Worm (Caenorhabditis elegans) whole organism, L4 larva: Measurements from ENCODE around the gene sru-7.
A peak's percentile ranks its signal among the peaks of the same experiment; 100 is the strongest.

Experiments used
- D1046.2 ChIP-seq: fragments of 200-800 bp; sonication (Bioruptor generic); IDR thresholded peaks from 2 replicates; pipeline ENCODE4 v1.3.6; 2022; ENCODE audit warnings: missing genetic modification characterization, missing compliant biosample characterization
- F49E8.2 ChIP-seq: sonication (generic microtip); optimal IDR thresholded peaks from 2 replicates; lab custom pipeline; 2016; ENCODE audit warnings: missing compliant biosample characterization, mild to moderate bottlenecking, missing genetic modification characterization, borderline replicate concordance
- T20F7.1 ChIP-seq: fragments of 200-800 bp; sonication (Bioruptor generic); optimal IDR thresholded peaks from 2 replicates; lab custom pipeline; 2018; ENCODE audit warnings: mild to moderate bottlenecking, missing genetic modification characterization, missing compliant biosample characterization
- Y105C5A.15 ChIP-seq: fragments of 200-800 bp; sonication (Bioruptor generic); IDR thresholded peaks from 2 replicates; pipeline ENCODE4 v1.3.6; 2022; ENCODE audit warnings: missing genetic modification characterization, missing compliant biosample characterization
- Y48G9A.11 ChIP-seq: fragments of 200-800 bp; sonication (Bioruptor generic); IDR thresholded peaks from 2 replicates; pipeline ENCODE4 v1.3.6; 2022; ENCODE audit warnings: missing genetic modification reagents, missing genetic modification characterization, missing compliant biosample characterization
- Y75B8A.6 ChIP-seq: fragments of 200-800 bp; sonication (Bioruptor generic); IDR thresholded peaks from 2 replicates; pipeline ENCODE4 v1.3.6; 2022; ENCODE audit warnings: missing genetic modification reagents, missing genetic modification characterization, missing compliant biosample characterization
- aha-1 ChIP-seq: fragments of 150-350 bp; peaks from one replicate; lab custom pipeline; 2014; ENCODE audit warnings: missing biosample characterization, missing genetic modification characterization
- ama-1 ChIP-seq: fragments of 150-350 bp; optimal IDR thresholded peaks from 2 replicates; lab custom pipeline; 2014; ENCODE audit warnings: inconsistent platforms, mixed read lengths
- attf-4 ChIP-seq: sonication (generic microtip); optimal IDR thresholded peaks from 3 replicates; lab custom pipeline; 2017; ENCODE audit warnings: missing biosample characterization, missing genetic modification characterization
- ceh-20 ChIP-seq: fragments of 200-800 bp; sonication (Bioruptor generic); IDR thresholded peaks from 2 replicates; pipeline ENCODE4 v1.3.6; 2022; ENCODE audit warnings: missing genetic modification reagents, missing genetic modification characterization, missing compliant biosample characterization
- ceh-28 ChIP-seq: fragments of 150-350 bp; optimal IDR thresholded peaks from 2 replicates; lab custom pipeline; 2014; ENCODE audit warnings: missing biosample characterization, missing genetic modification reagents, missing genetic modification characterization
- ceh-32 ChIP-seq: sonication (generic microtip); optimal IDR thresholded peaks from 2 replicates; lab custom pipeline; 2016; ENCODE audit warnings: mild to moderate bottlenecking, missing genetic modification characterization, missing compliant biosample characterization; ENCODE audit not compliant: poor library complexity
- ceh-82 ChIP-seq: sonication (generic microtip); optimal IDR thresholded peaks from 2 replicates; lab custom pipeline; 2017; ENCODE audit warnings: missing biosample characterization, missing genetic modification characterization
- ces-1 ChIP-seq: fragments of 150-350 bp; sonication (generic microtip); optimal IDR thresholded peaks from 4 replicates; lab custom pipeline; 2014; ENCODE audit warnings: missing biosample characterization, missing genetic modification reagents, missing genetic modification characterization
- cey-2 ChIP-seq: sonication (generic microtip); optimal IDR thresholded peaks from 3 replicates; lab custom pipeline; 2017; ENCODE audit warnings: missing genetic modification characterization, mild to moderate bottlenecking, missing compliant biosample characterization, antibody characterized with exemption, borderline replicate concordance; ENCODE audit not compliant: insufficient read depth
- daf-12 ChIP-seq: fragments of 150-350 bp; optimal IDR thresholded peaks from 2 replicates; lab custom pipeline; 2014; ENCODE audit warnings: missing biosample characterization, missing genetic modification reagents, missing genetic modification characterization
- dmd-6 ChIP-seq: fragments of 200-800 bp; sonication (Bioruptor generic); IDR thresholded peaks from 2 replicates; pipeline ENCODE4 v1.3.6; 2022; ENCODE audit warnings: missing genetic modification reagents, missing genetic modification characterization, missing compliant biosample characterization
- dmd-8 ChIP-seq: fragments of 200-800 bp; sonication (Bioruptor generic); IDR thresholded peaks from 2 replicates; pipeline ENCODE4 v1.3.6; 2022; ENCODE audit warnings: missing genetic modification characterization, missing compliant biosample characterization
- duxl-1 ChIP-seq: sonication (generic microtip); optimal IDR thresholded peaks from 2 replicates; lab custom pipeline; 2016; ENCODE audit warnings: mild to moderate bottlenecking, missing genetic modification characterization, moderate library complexity, missing compliant biosample characterization; ENCODE audit not compliant: poor library complexity
- dve-1 ChIP-seq: sonication (generic microtip); optimal IDR thresholded peaks from 2 replicates; lab custom pipeline; 2017; ENCODE audit warnings: antibody characterized with exemption, mild to moderate bottlenecking, missing genetic modification characterization, missing compliant biosample characterization; ENCODE audit not compliant: insufficient read depth
- egl-43 ChIP-seq: fragments of 200-800 bp; sonication (Bioruptor generic); IDR thresholded peaks from 2 replicates; pipeline ENCODE4 v1.3.6; 2022; ENCODE audit warnings: missing genetic modification reagents, missing genetic modification characterization, missing compliant biosample characterization
- fos-1 ChIP-seq: fragments of 150-350 bp; optimal IDR thresholded peaks from 2 replicates; lab custom pipeline; 2014; ENCODE audit warnings: missing biosample characterization, missing genetic modification characterization
- gei-8 ChIP-seq: fragments of 200-800 bp; sonication (Bioruptor generic); optimal IDR thresholded peaks from 2 replicates; lab custom pipeline; 2018; ENCODE audit warnings: mild to moderate bottlenecking, missing genetic modification characterization, missing compliant biosample characterization
- hlh-11 ChIP-seq: fragments of 200-800 bp; sonication (Bioruptor generic); optimal IDR thresholded peaks from 2 replicates; lab custom pipeline; 2018; ENCODE audit warnings: mild to moderate bottlenecking, missing genetic modification characterization, missing compliant biosample characterization
- hlh-30 ChIP-seq: sonication (generic microtip); optimal IDR thresholded peaks from 2 replicates; lab custom pipeline; 2017; ENCODE audit warnings: antibody characterized with exemption, mild to moderate bottlenecking, missing genetic modification characterization, missing compliant biosample characterization; ENCODE audit not compliant: insufficient read depth
- hmg-1.1 ChIP-seq: fragments of 200-800 bp; sonication (Bioruptor generic); IDR thresholded peaks from 2 replicates; pipeline ENCODE4 v1.3.6; 2022; ENCODE audit warnings: missing genetic modification reagents, missing genetic modification characterization, missing compliant biosample characterization
- jun-1 ChIP-seq: fragments of 150-350 bp; optimal IDR thresholded peaks from 2 replicates; lab custom pipeline; 2014; ENCODE audit warnings: missing biosample characterization, missing genetic modification reagents, missing genetic modification characterization
- lim-7 ChIP-seq: fragments of 200-800 bp; sonication (Bioruptor generic); IDR thresholded peaks from 2 replicates; pipeline ENCODE4 v1.3.6; 2022; ENCODE audit warnings: missing genetic modification characterization, missing compliant biosample characterization
- lin-1 ChIP-seq: fragments of 200-800 bp; sonication (Bioruptor generic); IDR thresholded peaks from 2 replicates; pipeline ENCODE4 v1.3.6; 2022; ENCODE audit warnings: missing genetic modification reagents, missing genetic modification characterization, missing compliant biosample characterization
- lin-13 ChIP-seq: fragments of 150-350 bp; optimal IDR thresholded peaks from 2 replicates; lab custom pipeline; 2014; ENCODE audit warnings: missing biosample characterization, missing genetic modification reagents, missing genetic modification characterization
- lin-15B ChIP-seq: fragments of 150-350 bp; sonication (generic microtip); optimal IDR thresholded peaks from 3 replicates; lab custom pipeline; 2014; ENCODE audit warnings: missing biosample characterization, missing genetic modification characterization
- lin-29 ChIP-seq: fragments of 200-800 bp; sonication (Bioruptor generic); IDR thresholded peaks from 2 replicates; pipeline ENCODE4 v1.3.6; 2022; ENCODE audit warnings: missing genetic modification reagents, missing genetic modification characterization, missing compliant biosample characterization
- lir-3 ChIP-seq: sonication (generic microtip); optimal IDR thresholded peaks from 2 replicates; lab custom pipeline; 2016; ENCODE audit warnings: mild to moderate bottlenecking, missing genetic modification characterization, missing compliant biosample characterization
- mdl-1 ChIP-seq, 2 experiments: fragments of 150-350 bp in 1 of 2; sonication (generic microtip) in 1 of 2; optimal IDR thresholded peaks; 2 replicates each; lab custom pipeline; 2014 to 2017; ENCODE audit warnings: missing biosample characterization in 2 of 2, missing genetic modification characterization in 2 of 2
- mdt-29 ChIP-seq: fragments of 200-800 bp; sonication (Bioruptor generic); IDR thresholded peaks from 2 replicates; pipeline ENCODE4 v1.3.6; 2022; ENCODE audit warnings: missing genetic modification reagents, missing genetic modification characterization, missing compliant biosample characterization
- mep-1 ChIP-seq: fragments of 150-350 bp; sonication (generic microtip); optimal IDR thresholded peaks from 3 replicates; lab custom pipeline; 2014; ENCODE audit warnings: missing biosample characterization, missing genetic modification characterization
- mes-2 ChIP-seq: sonication (generic microtip); optimal IDR thresholded peaks from 2 replicates; lab custom pipeline; 2016; ENCODE audit warnings: missing genotype, mild to moderate bottlenecking, missing genetic modification characterization, missing compliant biosample characterization; ENCODE audit not compliant: poor library complexity, severe bottlenecking
- mxl-3 ChIP-seq: fragments of 200-800 bp; sonication (Bioruptor generic); optimal IDR thresholded peaks from 2 replicates; lab custom pipeline; 2018; ENCODE audit warnings: mild to moderate bottlenecking, missing genetic modification characterization, missing compliant biosample characterization
- nhr-102 ChIP-seq: sonication (generic microtip); optimal IDR thresholded peaks from 2 replicates; lab custom pipeline; 2016; ENCODE audit warnings: mild to moderate bottlenecking, missing genetic modification characterization, moderate library complexity, missing compliant biosample characterization
- nhr-237 ChIP-seq: sonication (generic microtip); optimal IDR thresholded peaks from 2 replicates; lab custom pipeline; 2017; ENCODE audit warnings: missing biosample characterization, missing genetic modification characterization
- nhr-28 ChIP-seq: fragments of 150-350 bp; optimal IDR thresholded peaks from 2 replicates; lab custom pipeline; 2014; ENCODE audit warnings: missing biosample characterization, missing genetic modification characterization
- nhr-48 ChIP-seq: sonication (generic microtip); optimal IDR thresholded peaks from 2 replicates; lab custom pipeline; 2016; ENCODE audit warnings: mild to moderate bottlenecking, missing genetic modification characterization, missing compliant biosample characterization
- nhr-6 ChIP-seq: fragments of 150-350 bp; optimal IDR thresholded peaks from 2 replicates; lab custom pipeline; 2014; ENCODE audit warnings: missing biosample characterization, missing genetic modification characterization
- nhr-77 ChIP-seq: fragments of 150-350 bp; optimal IDR thresholded peaks from 2 replicates; lab custom pipeline; 2014; ENCODE audit warnings: missing biosample characterization, missing genetic modification characterization
- rbr-2 ChIP-seq: sonication (generic microtip); optimal IDR thresholded peaks from 2 replicates; lab custom pipeline; 2016; ENCODE audit warnings: missing genotype, missing genetic modification characterization, missing compliant biosample characterization
- skn-1 ChIP-seq: fragments of 150-350 bp; optimal IDR thresholded peaks from 2 replicates; lab custom pipeline; 2014; ENCODE audit warnings: missing biosample characterization, missing genetic modification characterization
- snpc-4 ChIP-seq: fragments of 150-350 bp; optimal IDR thresholded peaks from 2 replicates; lab custom pipeline; 2014; ENCODE audit warnings: missing biosample characterization, missing genetic modification characterization
- spr-1 ChIP-seq: sonication (generic microtip); optimal IDR thresholded peaks from 2 replicates; lab custom pipeline; 2016; ENCODE audit warnings: mild to moderate bottlenecking, missing genetic modification characterization, missing compliant biosample characterization
- tag-97 ChIP-seq: fragments of 200-800 bp; sonication (Bioruptor generic); IDR thresholded peaks from 2 replicates; pipeline ENCODE4 v1.3.6; 2022; ENCODE audit warnings: missing genetic modification characterization, missing compliant biosample characterization
- unc-39 ChIP-seq: sonication (generic microtip); optimal IDR thresholded peaks from 2 replicates; lab custom pipeline; 2017; ENCODE audit warnings: missing biosample characterization, missing genetic modification characterization
- ztf-7 ChIP-seq: fragments of 150-350 bp; optimal IDR thresholded peaks from 2 replicates; lab custom pipeline; 2014; ENCODE audit warnings: missing biosample characterization, missing genetic modification characterization

Gene sru-7

DNA sequence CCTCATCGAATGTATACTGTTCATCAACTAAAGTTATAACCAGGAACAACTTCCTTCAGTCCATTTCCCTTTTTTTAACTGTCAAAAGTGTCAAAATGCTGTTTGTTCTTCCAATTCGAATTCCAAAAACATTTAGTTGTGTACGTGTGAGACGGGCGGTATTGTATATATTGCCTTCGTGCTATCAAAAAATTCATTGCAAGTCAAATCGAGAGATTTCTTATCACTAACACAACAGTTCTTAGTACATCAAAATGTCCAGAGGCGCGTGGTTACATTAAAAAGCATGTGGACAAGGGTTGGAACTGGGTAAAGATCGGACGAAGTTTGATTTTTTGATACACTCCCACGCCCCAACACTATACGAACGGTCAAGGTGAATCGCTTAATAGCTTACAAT is 36.0 kb downstream of the sru-7 start (continued):
- TF ChIP-seq mep-1 (tag; lab: Kevin White, UChicago) (peak; percentile 37), fos-1 (tag; lab: Kevin White, UChicago) (no peak), nhr-77 (tag; lab: Kevin White, UChicago) (peak; percentile 27), hlh-11 (peak; percentile 92), hmg-1.1 (no peak), lin-13 (GFP tag; lab: Kevin White, UChicago) (no peak), gei-8 (GFP tag; lab: Kevin White, UChicago) (no peak), lin-15B (tag; lab: Kevin White, UChicago) (no peak), ztf-7 (tag; lab: Kevin White, UChicago) (no peak), nhr-237 (tag; lab: Kevin White, UChicago) (no peak), ceh-82 (tag; lab: Kevin White, UChicago) (no peak), attf-4 (no peak), mdt-29 (GFP tag; lab: Robert Waterston, UW) (no peak), nhr-6 (no peak), nhr-102 (tag; lab: Kevin White, UChicago) (peak; percentile 38), skn-1 (no peak), ceh-20 (GFP tag; lab: Robert Waterston, UW) (0 out of 2 replicates have a peak, but pooled peaks have one; percentile 25), ama-1 (lab: Kevin White, UChicago) (peak; percentile 11), dve-1 (tag; lab: Kevin White, UChicago) (peak; percentile 94), D1046.2 (GFP tag; lab: Robert Waterston, UW) (no peak), ces-1 (no peak), lir-3 (no peak), ceh-28 (tag; lab: Kevin White, UChicago) (no peak), nhr-28 (tag; lab: Kevin White, UChicago) (peak; percentile 79), duxl-1 (peak; percentile 1), dmd-6 (GFP tag; lab: Robert Waterston, UW) (peak; percentile 96), unc-39 (tag; lab: Kevin White, UChicago) (no peak), rbr-2 (tag; lab: Kevin White, UChicago) (no peak), hlh-30 (tag; lab: Kevin White, UChicago) (peak; percentile 76), cey-2 (tag; lab: Kevin White, UChicago) (peak; percentile 81), mxl-3 (peak; percentile 80), aha-1 (tag; lab: Kevin White, UChicago) (peak; percentile 92), lin-29 (GFP tag; lab: Robert Waterston, UW) (no peak), lin-1 (GFP tag; lab: Robert Waterston, UW) (no peak), mes-2 (peak; percentile 25), Y48G9A.11 (no peak), mdl-1 (tag; optimal IDR thresholded peaks at IDR 0.05; lab: Kevin White, UChicago) (peak; percentile 5 to 85), ceh-32 (tag; lab: Kevin White, UChicago) (no peak), daf-12 (tag; lab: Kevin White, UChicago) (no peak)

DNA sequence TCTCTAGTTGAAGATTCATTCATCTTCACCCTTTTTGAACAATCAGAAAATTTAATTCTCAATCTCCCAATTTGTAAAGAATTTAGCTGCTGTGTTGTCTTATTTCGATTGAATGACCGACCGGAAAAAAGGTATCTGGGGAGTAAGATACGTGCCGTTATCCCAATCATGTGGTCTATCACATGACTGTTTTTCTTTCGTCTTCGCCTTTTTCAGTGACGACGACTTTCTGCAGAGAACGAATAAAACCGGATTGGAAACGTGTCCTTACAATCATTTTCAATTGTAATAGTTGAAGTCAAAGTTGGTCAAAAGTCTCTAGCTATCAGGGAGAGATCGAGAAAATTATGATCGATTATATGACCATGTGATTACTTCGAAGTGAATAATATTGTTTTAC is 36.7 kb downstream of the sru-7 start:
- TF ChIP-seq skn-1 (no peak), lim-7 (GFP tag; lab: Robert Waterston, UW) (no peak), nhr-48 (peak; percentile 83), lin-15B (tag; lab: Kevin White, UChicago) (no peak), mes-2 (peak; percentile 33), ces-1 (no peak), T20F7.1 (GFP tag; lab: Kevin White, UChicago) (no peak), Y105C5A.15 (no peak), F49E8.2 (tag; lab: Kevin White, UChicago) (no peak), snpc-4 (tag; lab: Kevin White, UChicago) (no peak), jun-1 (tag; lab: Kevin White, UChicago) (no peak), mxl-3 (peak; percentile 43), dmd-8 (GFP tag; lab: Robert Waterston, UW) (no peak), lin-13 (GFP tag; lab: Kevin White, UChicago) (no peak), ama-1 (lab: Kevin White, UChicago) (no peak), Y75B8A.6 (GFP tag; lab: Robert Waterston, UW) (no peak), egl-43 (GFP tag; lab: Robert Waterston, UW) (no peak), spr-1 (tag; lab: Kevin White, UChicago) (no peak), hlh-30 (tag; lab: Kevin White, UChicago) (peak; percentile 82), tag-97 (GFP tag; lab: Robert Waterston, UW) (no peak), gei-8 (GFP tag; lab: Kevin White, UChicago) (no peak), hlh-11 (peak; percentile 74), cey-2 (tag; lab: Kevin White, UChicago) (peak; percentile 55)
